Worm (Caenorhabditis elegans) whole organism, dauer: Measurements from ENCODE around the gene nhr-99.

Experiments used
- unc-62 ChIP-seq: sonication (generic microtip); optimal IDR thresholded peaks from 2 replicates; lab custom pipeline; 2017; ENCODE audit warnings: missing biosample characterization, missing genetic modification reagents, missing genetic modification characterization

Gene nhr-99

DNA sequence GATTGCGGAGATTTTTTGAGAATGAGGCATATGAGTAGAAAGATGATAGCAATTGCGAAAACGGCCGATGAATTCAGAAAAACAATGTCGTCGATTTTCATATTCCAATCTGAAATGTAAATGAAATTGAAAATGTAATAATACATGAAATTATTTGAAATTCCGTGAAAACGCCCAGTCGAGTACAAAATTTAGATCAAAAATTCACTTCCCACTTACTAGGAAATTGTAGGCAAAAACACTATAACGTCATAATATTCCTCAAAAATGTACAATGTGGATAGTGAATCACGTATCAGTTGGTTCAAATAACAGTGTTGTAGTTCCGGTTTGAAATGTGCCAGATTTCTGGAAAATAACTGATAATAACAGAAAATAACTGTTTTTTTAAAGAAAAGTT is 26.7 kb downstream of the nhr-99 start, which contains the start of gene str-256:
str-256 (minus strand) TSS at position 101 of the 400 bp plus-strand sequence.
- TF ChIP-seq unc-62 (GFP tag; lab: Kevin White, UChicago), result no peak

DNA sequence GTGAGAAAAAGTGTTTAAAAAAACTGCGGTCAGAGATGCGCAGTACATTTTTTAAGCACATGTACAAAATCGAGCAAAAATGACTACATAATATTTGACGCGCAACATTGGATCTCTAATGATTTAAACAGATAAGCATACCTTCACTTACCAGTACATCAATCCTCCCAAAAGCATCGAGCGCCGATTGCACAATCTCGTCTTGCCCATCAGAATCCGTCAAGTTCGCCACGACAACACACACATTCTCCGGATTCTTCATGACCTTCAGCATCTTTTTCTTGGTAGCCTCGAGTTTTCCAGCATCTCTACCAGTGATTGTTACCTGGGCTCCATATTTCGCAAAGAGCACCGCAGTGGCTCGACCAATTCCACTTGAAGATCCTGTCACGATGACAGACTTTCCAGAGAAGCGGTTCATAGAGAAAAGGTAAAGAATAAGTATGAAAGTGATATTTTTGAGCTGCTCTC is 28.3 kb downstream of the nhr-99 start, which contains the start of gene T01G6.10:
T01G6.10 (minus strand) TSS at position 421 of the 471 bp plus-strand sequence.
- TF ChIP-seq unc-62 (GFP tag; lab: Kevin White, UChicago), result no peak

DNA sequence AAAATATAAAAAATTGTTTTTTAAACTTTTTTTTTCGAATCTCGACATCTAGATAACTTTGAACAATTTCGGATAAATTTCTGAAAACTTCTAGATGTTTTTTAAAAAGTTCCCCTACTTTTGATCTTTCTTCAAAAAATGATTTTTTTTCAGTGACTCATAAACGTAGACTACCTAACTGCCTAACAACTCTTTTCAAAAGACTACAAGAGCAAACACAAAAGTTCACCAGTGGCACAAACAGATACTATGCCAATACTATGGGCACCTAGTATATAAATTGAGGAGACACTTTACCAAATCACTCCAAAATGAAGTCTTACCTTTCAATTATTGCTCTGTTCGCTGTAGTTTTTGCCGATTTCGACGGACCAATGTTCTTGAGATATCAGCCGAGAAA is 29.1 kb downstream of the nhr-99 start, which contains the start of gene srlf-35:
srlf-35 (plus strand) TSS at position 301 of the 400 bp plus-strand sequence.
- TF ChIP-seq unc-62 (GFP tag; lab: Kevin White, UChicago), result no peak

DNA sequence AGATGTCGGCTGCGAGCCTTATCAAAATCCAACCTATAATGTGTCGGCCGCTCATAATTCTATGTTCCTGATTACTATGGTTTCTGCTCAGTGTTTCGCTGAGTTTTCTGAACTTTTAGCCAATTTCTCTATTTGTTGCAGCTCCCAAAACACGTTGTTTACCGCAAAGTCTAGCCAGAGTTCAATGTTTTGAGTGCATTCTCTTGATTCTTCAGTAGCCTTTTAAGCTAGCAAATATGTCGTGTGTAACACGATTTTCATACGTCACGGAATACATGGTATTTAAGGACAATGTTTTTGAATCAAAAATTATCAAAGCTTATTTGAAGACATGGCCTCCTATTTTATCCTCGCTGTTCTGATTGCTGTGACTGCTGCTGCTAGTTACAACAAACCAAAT is 30.6 kb downstream of the nhr-99 start, which contains the start of gene srlf-19:
srlf-19 (plus strand) TSS at position 301 of the 400 bp plus-strand sequence.
- no peak for TF ChIP-seq unc-62 (GFP tag; lab: Kevin White, UChicago)

DNA sequence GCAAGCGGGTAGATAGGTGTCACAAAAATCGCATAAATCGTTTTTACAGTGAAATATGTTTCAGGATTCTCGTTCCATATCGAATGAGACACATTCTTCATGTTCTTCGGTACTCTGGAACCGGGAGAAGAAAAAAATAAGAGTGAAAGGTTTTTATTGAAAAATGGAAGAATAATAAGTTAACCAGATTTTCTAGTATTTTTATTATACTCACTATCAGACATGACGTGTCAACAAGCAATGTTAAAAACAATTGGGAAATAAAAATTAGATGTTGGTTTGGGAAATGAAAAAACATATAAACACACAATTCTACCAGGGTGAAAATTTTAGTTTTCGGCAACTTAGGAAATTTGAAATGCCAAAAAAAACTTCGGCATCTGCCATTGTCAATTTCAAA is 37.8 kb downstream of the nhr-99 start, which contains the start of gene srh-37:
srh-37 (minus strand) TSS at position 101 of the 400 bp plus-strand sequence.
- no peak for TF ChIP-seq unc-62 (GFP tag; lab: Kevin White, UChicago)

DNA sequence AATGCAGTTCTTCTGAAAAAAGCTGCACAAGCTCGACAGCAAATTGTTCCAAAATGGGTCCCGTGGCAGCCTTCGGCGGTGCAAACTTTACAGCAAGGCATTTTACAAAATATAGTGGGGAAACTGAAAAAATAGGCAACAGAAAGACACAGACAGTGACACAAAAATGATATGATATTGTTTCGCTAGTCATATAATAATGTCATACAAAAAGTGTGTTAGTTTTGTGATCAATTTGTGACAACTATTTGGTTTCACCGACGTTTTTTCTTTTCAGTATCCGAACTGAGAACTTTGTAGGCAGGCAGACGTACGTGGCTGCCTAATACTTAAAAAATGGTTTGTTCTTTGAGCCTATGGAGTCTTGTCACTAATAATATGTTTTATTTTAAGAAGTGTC is 44.9 kb downstream of the nhr-99 start, which contains the start of gene nhr-210:
nhr-210 (minus strand) TSS at position 101 of the 400 bp plus-strand sequence.
- no peak for TF ChIP-seq unc-62 (GFP tag; lab: Kevin White, UChicago)

DNA sequence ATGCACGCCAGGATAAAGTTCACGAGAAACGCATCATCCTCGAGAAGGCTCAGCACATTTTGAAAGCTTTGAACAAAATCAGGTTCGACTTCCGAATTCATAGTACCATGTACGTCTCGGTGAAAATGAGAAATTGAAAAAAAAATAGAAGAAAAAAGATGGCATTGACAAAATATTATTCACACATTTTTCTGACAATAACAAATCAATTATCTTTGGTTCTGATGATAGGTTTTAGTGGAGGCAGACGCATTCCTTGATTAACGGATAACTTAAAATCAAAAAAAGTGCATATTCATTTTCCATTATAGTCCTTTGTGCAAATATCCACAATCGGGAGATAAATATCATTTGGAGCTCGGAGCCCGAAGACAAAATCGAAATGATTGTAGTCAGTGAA is 46.9 kb downstream of the nhr-99 start, which contains the start of gene srw-107:
srw-107 (minus strand) TSS at position 101 of the 400 bp plus-strand sequence.
- no peak for TF ChIP-seq unc-62 (GFP tag; lab: Kevin White, UChicago)

DNA sequence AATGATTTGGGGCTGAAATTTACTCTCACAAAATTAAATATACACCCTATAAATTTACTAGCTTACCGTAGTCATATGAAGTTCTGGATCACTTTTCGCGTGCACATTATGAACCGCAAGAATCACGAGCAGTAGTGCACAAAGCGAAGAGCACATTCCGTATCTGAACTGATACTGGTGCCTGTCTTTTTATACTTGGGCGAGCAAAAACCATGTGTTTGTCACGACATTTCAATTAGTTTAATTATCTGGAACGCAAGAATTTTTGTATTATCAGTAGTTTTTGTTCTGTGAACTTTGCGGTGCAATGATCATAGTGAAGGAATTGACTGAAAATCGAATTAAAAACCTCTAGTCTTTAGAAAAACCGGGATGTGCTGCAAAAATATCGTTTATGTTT is 49.5 kb downstream of the nhr-99 start, which contains the start of gene lipl-3:
lipl-3 (minus strand) TSS at position 161 of the 400 bp plus-strand sequence.
- TF ChIP-seq unc-62 (GFP tag; lab: Kevin White, UChicago), result no peak

DNA sequence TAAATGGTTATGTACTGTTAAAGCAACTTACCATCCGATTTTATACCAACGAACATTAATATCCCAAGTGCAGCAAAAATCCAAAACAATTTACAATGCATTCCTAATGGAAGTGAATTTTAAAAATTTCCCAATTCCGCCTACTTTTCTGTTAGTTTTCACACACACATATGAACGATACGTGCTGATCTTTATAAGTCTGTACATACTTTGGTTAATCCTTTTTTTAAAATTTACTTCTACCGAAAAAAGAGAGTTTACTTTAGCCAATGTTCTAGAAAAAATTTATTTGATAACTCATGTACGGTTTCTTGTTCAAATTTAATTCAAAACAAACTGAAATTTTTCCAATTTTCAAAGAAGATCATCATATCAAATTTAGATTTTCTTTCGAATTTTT is 50.5 kb downstream of the nhr-99 start, which contains the start of gene R11G11.16:
R11G11.16 (minus strand) TSS at position 101 of the 400 bp plus-strand sequence.
- TF ChIP-seq unc-62 (GFP tag; lab: Kevin White, UChicago), result no peak
